Fruit fly (Drosophila melanogaster) whole organism, embryonic: ENCODE measurements around the gene CG42866.

Experiments used
- Asciz ChIP-seq: fragments of 200-800 bp; sonication (Bioruptor generic); optimal IDR thresholded peaks from 2 replicates; lab custom pipeline; 2017; ENCODE audit warnings: missing biosample characterization, mild to moderate bottlenecking, missing genetic modification characterization, missing genetic modification reagents
- Atf-2 ChIP-seq: fragments of 200-800 bp; sonication (Bioruptor generic); optimal IDR thresholded peaks from 2 replicates; lab custom pipeline; 2016; ENCODE audit warnings: missing biosample characterization, missing genetic modification characterization
- CG10267 ChIP-seq: fragments of 200-800 bp; sonication (Bioruptor generic); optimal IDR thresholded peaks from 2 replicates; lab custom pipeline; 2018; ENCODE audit warnings: missing biosample characterization, mild to moderate bottlenecking, missing genetic modification characterization, moderate library complexity
- CG10979 ChIP-seq: fragments of 200-800 bp; sonication (Bioruptor generic); optimal IDR thresholded peaks from 2 replicates; lab custom pipeline; 2018; ENCODE audit warnings: missing biosample characterization, mild to moderate bottlenecking, missing genetic modification characterization, moderate library complexity
- CG12769 ChIP-seq: fragments of 200-800 bp; sonication (Bioruptor generic); optimal IDR thresholded peaks from 2 replicates; lab custom pipeline; 2019; ENCODE audit warnings: missing biosample characterization, mild to moderate bottlenecking, missing genetic modification characterization, moderate library complexity
- CG15011 ChIP-seq: fragments of 200-800 bp; sonication (Bioruptor generic); optimal IDR thresholded peaks from 3 replicates; lab custom pipeline; 2018; ENCODE audit warnings: missing biosample characterization, mild to moderate bottlenecking, missing genetic modification characterization
- CG15479 ChIP-seq: fragments of 200-800 bp; sonication (Bioruptor generic); optimal IDR thresholded peaks from 3 replicates; lab custom pipeline; 2019; ENCODE audit warnings: missing biosample characterization, mild to moderate bottlenecking, missing genetic modification characterization, moderate library complexity
- CG16815 ChIP-seq: fragments of 200-800 bp; sonication (Bioruptor generic); optimal IDR thresholded peaks from 3 replicates; lab custom pipeline; 2017; ENCODE audit warnings: missing biosample characterization, mild to moderate bottlenecking, missing genetic modification characterization
- CG17359 ChIP-seq: fragments of 200-800 bp; sonication (Bioruptor generic); optimal IDR thresholded peaks from 3 replicates; lab custom pipeline; 2018; ENCODE audit warnings: missing biosample characterization, mild to moderate bottlenecking, missing genetic modification characterization, moderate library complexity
- CG17802 ChIP-seq: fragments of 200-800 bp; sonication (Bioruptor generic); optimal IDR thresholded peaks from 2 replicates; lab custom pipeline; 2018; ENCODE audit warnings: missing biosample characterization, mild to moderate bottlenecking, missing genetic modification characterization, moderate library complexity
- CG17829 ChIP-seq: fragments of 200-800 bp; optimal IDR thresholded peaks from 2 replicates; lab custom pipeline; 2019; ENCODE audit warnings: missing biosample characterization, mild to moderate bottlenecking, missing genetic modification characterization, moderate library complexity
- CG30020 ChIP-seq: fragments of 200-800 bp; optimal IDR thresholded peaks from 2 replicates; lab custom pipeline; 2019; ENCODE audit warnings: missing biosample characterization, mild to moderate bottlenecking, missing genetic modification characterization, moderate library complexity
- CG3995 ChIP-seq: fragments of 200-800 bp; sonication (Bioruptor generic); optimal IDR thresholded peaks from 3 replicates; lab custom pipeline; 2016; ENCODE audit warnings: missing biosample characterization, missing genetic modification characterization
- CG6813 ChIP-seq: fragments of 200-800 bp; sonication (Bioruptor generic); optimal IDR thresholded peaks from 2 replicates; lab custom pipeline; 2017; ENCODE audit warnings: missing biosample characterization, missing genetic modification characterization, mild to moderate bottlenecking, moderate library complexity, missing genetic modification reagents
- CG7745 ChIP-seq: fragments of 200-800 bp; sonication (Bioruptor generic); optimal IDR thresholded peaks from 2 replicates; lab custom pipeline; 2018; ENCODE audit warnings: missing biosample characterization, mild to moderate bottlenecking, missing genetic modification characterization, moderate library complexity
- CG8281 ChIP-seq: fragments of 200-800 bp; sonication (Bioruptor generic); optimal IDR thresholded peaks from 2 replicates; lab custom pipeline; 2018; ENCODE audit warnings: missing biosample characterization, mild to moderate bottlenecking, missing genetic modification characterization, moderate library complexity
- CkIIα-i1 ChIP-seq: fragments of 200-800 bp; sonication (Bioruptor generic); IDR thresholded peaks from 2 replicates; pipeline ENCODE4 v1.3.6; 2022; ENCODE audit warnings: missing biosample characterization, missing genetic modification characterization
- Drgx ChIP-seq: fragments of 200-800 bp; sonication (Bioruptor generic); IDR thresholded peaks from 2 replicates; pipeline ENCODE4 v1.3.6; 2022; ENCODE audit warnings: missing biosample characterization, missing genetic modification characterization
- E2f1 ChIP-seq: fragments of 200-800 bp; sonication (Bioruptor generic); IDR thresholded peaks from 2 replicates; pipeline ENCODE4 v1.3.6; 2022; ENCODE audit warnings: missing biosample characterization, missing genetic modification characterization
- Fer1 ChIP-seq: fragments of 200-800 bp; sonication (Bioruptor generic); optimal IDR thresholded peaks from 2 replicates; lab custom pipeline; 2017; ENCODE audit warnings: missing biosample characterization, mild to moderate bottlenecking, missing genetic modification characterization
- Gug ChIP-seq: fragments of 200-800 bp; sonication (Bioruptor generic); IDR thresholded peaks from 4 replicates; pipeline ENCODE4 v1.3.6; 2022; ENCODE audit warnings: missing biosample characterization, missing genetic modification characterization
- HHEX ChIP-seq: fragments of 200-800 bp; sonication (Bioruptor generic); optimal IDR thresholded peaks from 3 replicates; lab custom pipeline; 2017; ENCODE audit warnings: missing biosample characterization, mild to moderate bottlenecking, missing genetic modification characterization, missing genetic modification reagents
- Hsf ChIP-seq: fragments of 200-800 bp; sonication (Bioruptor generic); optimal IDR thresholded peaks from 3 replicates; lab custom pipeline; 2016; ENCODE audit warnings: missing biosample characterization, missing genetic modification characterization
- Kr ChIP-seq: fragments of 200-800 bp; sonication (Bioruptor generic); optimal IDR thresholded peaks from 2 replicates; lab custom pipeline; 2017; ENCODE audit warnings: missing biosample characterization, mild to moderate bottlenecking, missing genetic modification characterization
- MESR4 ChIP-seq: fragments of 200-800 bp; sonication (Bioruptor generic); optimal IDR thresholded peaks from 2 replicates; lab custom pipeline; 2018; ENCODE audit warnings: missing biosample characterization, mild to moderate bottlenecking, missing genetic modification characterization, moderate library complexity
- Med ChIP-seq: fragments of 200-800 bp; sonication (Bioruptor generic); peaks from one replicate; lab custom pipeline; 2016; ENCODE audit warnings: missing biosample characterization, missing genetic modification characterization, mild to moderate bottlenecking, inconsistent platforms, moderate library complexity
- Mrtf ChIP-seq: fragments of 200-800 bp; sonication (Bioruptor generic); IDR thresholded peaks from 3 replicates; pipeline ENCODE4 v1.3.6; 2022; ENCODE audit warnings: missing biosample characterization, missing genetic modification characterization
- Scr ChIP-seq: fragments of 200-800 bp; sonication (Bioruptor generic); IDR thresholded peaks from 2 replicates; pipeline ENCODE4 v1.3.6; 2022; ENCODE audit warnings: missing biosample characterization, missing genetic modification characterization; ENCODE audit not compliant: partially characterized antibody
- YL-1 ChIP-seq: fragments of 200-800 bp; sonication (Bioruptor generic); optimal IDR thresholded peaks from 3 replicates; lab custom pipeline; 2017; ENCODE audit warnings: missing biosample characterization, mild to moderate bottlenecking, missing genetic modification characterization
- aop ChIP-seq: fragments of 200-800 bp; sonication (Bioruptor generic); IDR thresholded peaks from 2 replicates; pipeline ENCODE4 v1.3.6; 2022; ENCODE audit warnings: missing biosample characterization, missing genetic modification characterization
- ara ChIP-seq: fragments of 200-800 bp; sonication (Bioruptor generic); IDR thresholded peaks from 2 replicates; pipeline ENCODE4 v1.3.6; 2022; ENCODE audit warnings: missing biosample characterization, missing genetic modification characterization
- bcd ChIP-seq: fragments of 200-800 bp; sonication (Bioruptor generic); optimal IDR thresholded peaks from 2 replicates; lab custom pipeline; 2017; ENCODE audit warnings: missing biosample characterization, mild to moderate bottlenecking, missing genetic modification characterization
- chif ChIP-seq, 2 experiments: fragments of 200-800 bp; sonication (Bioruptor generic); optimal IDR thresholded peaks; 3 replicates each; lab custom pipeline; 2016; ENCODE audit warnings: missing biosample characterization in 2 of 2, missing genetic modification characterization in 2 of 2
- chn ChIP-seq: fragments of 200-800 bp; sonication (Bioruptor generic); optimal IDR thresholded peaks from 2 replicates; lab custom pipeline; 2016; ENCODE audit warnings: missing biosample characterization, missing genetic modification characterization
- cwo ChIP-seq: fragments of 200-800 bp; sonication (Bioruptor generic); optimal IDR thresholded peaks from 3 replicates; lab custom pipeline; 2017; ENCODE audit warnings: missing biosample characterization, missing genetic modification characterization, mild to moderate bottlenecking, moderate library complexity, missing genetic modification reagents
- dan ChIP-seq: fragments of 200-800 bp; sonication (Bioruptor generic); IDR thresholded peaks from 2 replicates; pipeline ENCODE4 v1.3.6; 2022; ENCODE audit warnings: missing biosample characterization, missing genetic modification characterization
- disco-r ChIP-seq: fragments of 200-800 bp; sonication (Bioruptor generic); optimal IDR thresholded peaks from 2 replicates; lab custom pipeline; 2016; ENCODE audit warnings: missing biosample characterization, missing genetic modification characterization
- en ChIP-seq: fragments of 200-800 bp; sonication (Bioruptor generic); optimal IDR thresholded peaks from 2 replicates; lab custom pipeline; 2016; ENCODE audit warnings: missing biosample characterization, missing genetic modification characterization
- esg ChIP-seq: fragments of 200-800 bp; sonication (Bioruptor generic); conservative IDR thresholded peaks from 2 replicates; pipeline ENCODE4 v1.3.6; 2022; ENCODE audit warnings: missing biosample characterization, missing genetic modification characterization
- gem ChIP-seq: fragments of 200-800 bp; sonication (Bioruptor generic); optimal IDR thresholded peaks from 2 replicates; lab custom pipeline; 2019; ENCODE audit warnings: missing biosample characterization, mild to moderate bottlenecking, missing genetic modification characterization, moderate library complexity
- insv ChIP-seq, 2 experiments: fragments of 200-800 bp; sonication (Bioruptor generic); optimal IDR thresholded peaks; 3 replicates each; lab custom pipeline; 2016 to 2018; ENCODE audit warnings: missing biosample characterization in 2 of 2, missing genetic modification characterization in 2 of 2
- kay ChIP-seq: fragments of 200-800 bp; sonication (Bioruptor generic); optimal IDR thresholded peaks from 2 replicates; lab custom pipeline; 2016; ENCODE audit warnings: missing biosample characterization, missing genetic modification characterization
- lab ChIP-seq: fragments of 200-800 bp; sonication (Bioruptor generic); optimal IDR thresholded peaks from 3 replicates; lab custom pipeline; 2017; ENCODE audit warnings: missing biosample characterization, missing genetic modification characterization, mild to moderate bottlenecking, moderate library complexity, missing genetic modification reagents
- nerfin-2 ChIP-seq: fragments of 200-800 bp; sonication (Bioruptor generic); IDR thresholded peaks from 2 replicates; pipeline ENCODE4 v1.3.6; 2022; ENCODE audit warnings: missing biosample characterization, missing genetic modification characterization; ENCODE audit not compliant: partially characterized antibody
- pum ChIP-seq: fragments of 200-800 bp; sonication (Bioruptor generic); optimal IDR thresholded peaks from 2 replicates; lab custom pipeline; 2016; ENCODE audit warnings: missing biosample characterization, missing genetic modification characterization
- sens ChIP-seq: fragments of 200-800 bp; sonication (Bioruptor generic); peaks from one replicate; lab custom pipeline; 2016; ENCODE audit warnings: missing biosample characterization, missing genetic modification characterization
- sima ChIP-seq: fragments of 200-800 bp; sonication (Bioruptor generic); optimal IDR thresholded peaks from 2 replicates; lab custom pipeline; 2016; ENCODE audit warnings: missing biosample characterization, missing genetic modification characterization
- sqz ChIP-seq: fragments of 200-800 bp; sonication (Bioruptor generic); optimal IDR thresholded peaks from 3 replicates; lab custom pipeline; 2018; ENCODE audit warnings: missing biosample characterization, mild to moderate bottlenecking, missing genetic modification characterization
- tap ChIP-seq: fragments of 200-800 bp; optimal IDR thresholded peaks from 3 replicates; lab custom pipeline; 2019; ENCODE audit warnings: missing biosample characterization, mild to moderate bottlenecking, missing genetic modification characterization, moderate library complexity
- vvl ChIP-seq: fragments of 200-800 bp; sonication (Bioruptor generic); IDR thresholded peaks from 2 replicates; pipeline ENCODE4 v1.3.6; 2022; ENCODE audit warnings: missing biosample characterization, missing genetic modification characterization
- zfh1 ChIP-seq: fragments of 200-800 bp; sonication (Bioruptor generic); IDR thresholded peaks from 3 replicates; pipeline ENCODE4 v1.3.6; 2022; ENCODE audit warnings: missing biosample characterization, missing genetic modification characterization

CG42866 gene

DNA sequence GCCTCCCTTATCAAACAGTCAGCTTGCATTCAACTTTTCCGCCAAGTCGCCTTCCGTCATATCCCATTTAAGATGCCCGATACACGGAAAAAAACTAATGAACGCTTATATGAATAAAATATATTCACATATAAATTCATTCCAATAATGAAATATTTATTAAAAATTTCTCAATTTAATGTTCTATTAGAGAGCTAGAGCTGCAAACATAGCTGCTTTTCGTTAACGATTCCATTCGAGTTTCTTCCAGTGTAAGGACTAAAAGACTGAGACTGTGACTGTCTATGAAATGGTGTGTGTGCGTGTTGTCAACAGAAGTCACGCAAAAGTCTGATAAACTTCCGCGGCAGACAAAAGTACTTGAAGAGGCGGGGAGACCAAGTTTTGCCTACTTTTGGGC lies 31.4 kb downstream of the CG42866 start (continued):
- TF ChIP-seq Drgx (GFP tag; lab: Robert Waterston, UW) (peak; percentile 14; the same call in 1 of the 2 replicates), nerfin-2 (GFP tag; lab: Robert Waterston, UW) (no peak), insv (GFP tag; optimal IDR thresholded peaks at IDR 0.05; lab: Kevin White, UChicago) (no peak), Med (GFP tag; lab: Kevin White, UChicago) (peak; percentile 64), lab (GFP tag; lab: Kevin White, UChicago) (peak; percentile 83), CG8281 (tag; lab: Kevin White, UChicago) (no peak), E2f1 (GFP tag; lab: Robert Waterston, UW) (0 out of 2 replicates have a peak, but pooled peaks have one; percentile 30), esg (GFP tag; lab: Robert Waterston, UW) (0 out of 2 replicates have a peak, but pooled peaks have one; percentile 20), CG7745 (tag; lab: Kevin White, UChicago) (no peak), CkIIα-i1 (GFP tag; lab: Robert Waterston, UW) (no peak), Atf-2 (GFP tag; lab: Kevin White, UChicago) (no peak), tap (tag; lab: Kevin White, UChicago) (peak; percentile 28), cwo (GFP tag; lab: Kevin White, UChicago) (peak; percentile 50), sima (GFP tag; lab: Kevin White, UChicago) (no peak), CG10267 (peak; percentile 29), CG6813 (no peak), CG15479 (GFP tag; lab: Kevin White, UChicago) (no peak), CG17829 (tag; lab: Kevin White, UChicago) (peak; percentile 30), chn (GFP tag; lab: Kevin White, UChicago) (peak; percentile 1), CG15011 (GFP tag; lab: Kevin White, UChicago) (peak; percentile 21), Mrtf (GFP tag; lab: Robert Waterston, UW) (no peak), chif (GFP tag; optimal IDR thresholded peaks at IDR 0.05; lab: Kevin White, UChicago) (no peak), pum (GFP tag; lab: Kevin White, UChicago) (no peak), dan (GFP tag; lab: Robert Waterston, UW) (no peak), Scr (no peak), YL-1 (GFP tag; lab: Kevin White, UChicago) (no peak), CG17359 (tag; lab: Kevin White, UChicago) (peak; percentile 63), sens (GFP tag; lab: Kevin White, UChicago) (peak; percentile 56), CG17802 (no peak), MESR4 (GFP tag; lab: Kevin White, UChicago) (no peak), ara (GFP tag; lab: Robert Waterston, UW) (no peak), sqz (GFP tag; lab: Kevin White, UChicago) (peak; percentile 2), Hsf (no peak), HHEX (GFP tag; lab: Kevin White, UChicago) (peak; percentile 52), Gug (GFP tag; lab: Robert Waterston, UW) (peak; percentile 22; the same call in 1 of the 4 replicates), CG10979 (tag; lab: Kevin White, UChicago) (peak; percentile 52), CG30020 (tag; lab: Kevin White, UChicago) (no peak), gem (peak; percentile 72), Fer1 (peak; percentile 78), en (GFP tag; lab: Kevin White, UChicago) (no peak), aop (GFP tag; lab: Robert Waterston, UW) (no peak), CG3995 (GFP tag; lab: Kevin White, UChicago) (no peak), kay (GFP tag; lab: Kevin White, UChicago) (no peak), CG12769 (tag; lab: Kevin White, UChicago) (peak; percentile 15), zfh1 (GFP tag; lab: Robert Waterston, UW) (no peak), CG16815 (peak; percentile 15), disco-r (GFP tag; lab: Kevin White, UChicago) (no peak), Kr (no peak), Asciz (GFP tag; lab: Kevin White, UChicago) (peak; percentile 22), vvl (peak; percentile 59), bcd (GFP tag; lab: Kevin White, UChicago) (peak; percentile 31)
